Fruit fly (Drosophila melanogaster) whole organism, wandering third instar larva: Measurements from ENCODE around the gene PIG-H.

Experiments
- Rel ChIP-seq, 2 experiments: fragments of 200-800 bp; sonication (Bioruptor generic) in 1 of 2; optimal IDR thresholded peaks; 2 replicates in 1 of 2; 3 replicates in 1 of 2; lab custom pipeline; 2016 to 2019; ENCODE audit warnings: mild to moderate bottlenecking in 2 of 2, missing biosample characterization in 2 of 2, missing genetic modification characterization in 2 of 2, moderate library complexity in 1 of 2
- Sp1 ChIP-seq: fragments of 200-800 bp; sonication (Bioruptor generic); optimal IDR thresholded peaks from 3 replicates; lab custom pipeline; 2019; ENCODE audit warnings: missing biosample characterization, mild to moderate bottlenecking, missing genetic modification characterization, moderate library complexity
- h ChIP-seq: fragments of 200-800 bp; sonication (Bioruptor generic); optimal IDR thresholded peaks from 3 replicates; lab custom pipeline; 2016; ENCODE audit warnings: missing biosample characterization, mild to moderate bottlenecking, missing genetic modification characterization
- jim ChIP-seq: fragments of 175-275, 200-325 bp; sonication (Bioruptor generic); optimal IDR thresholded peaks from 2 replicates; lab custom pipeline; 2016; ENCODE audit warnings: missing biosample characterization, mild to moderate bottlenecking, missing genetic modification characterization
- lola ChIP-seq: fragments of >200 bp; optimal IDR thresholded peaks from 2 replicates; lab custom pipeline; 2017; ENCODE audit warnings: missing biosample characterization, missing genetic modification characterization
- psq ChIP-seq: fragments of 200-800 bp; sonication (Bioruptor generic); optimal IDR thresholded peaks from 3 replicates; lab custom pipeline; 2017; ENCODE audit warnings: missing biosample characterization, mild to moderate bottlenecking, missing genetic modification characterization, moderate library complexity
- sage ChIP-seq: fragments of 200-800 bp; sonication (Bioruptor generic); optimal IDR thresholded peaks from 2 replicates; lab custom pipeline; 2016; ENCODE audit warnings: missing biosample characterization, mild to moderate bottlenecking, missing genetic modification characterization
- woc ChIP-seq: sonication (Bioruptor generic); optimal IDR thresholded peaks from 2 replicates; lab custom pipeline; 2016; ENCODE audit warnings: missing biosample characterization, mild to moderate bottlenecking, missing genetic modification characterization

- TF ChIP-seq woc (GFP tag; lab: Kevin White, UChicago) (peak; percentile 93), psq (GFP tag; lab: Kevin White, UChicago) (peak; percentile 95), jim (GFP tag; lab: Kevin White, UChicago) (no peak), Rel (GFP tag; optimal IDR thresholded peaks at IDR 0.05; lab: Kevin White, UChicago) (no peak), Rel (tag; optimal IDR thresholded peaks at IDR 0.05; lab: Kevin White, UChicago) (peak; percentile 83), sage (GFP tag; lab: Kevin White, UChicago) (peak; percentile 95), lola (GFP tag; lab: Kevin White, UChicago) (no peak), Sp1 (GFP tag; lab: Kevin White, UChicago) (peak; percentile 96), h (GFP tag; lab: Kevin White, UChicago) (peak; percentile 96)
Measured at dm6 chr3R:8001074-8001669, 1.5 kb downstream of the PIG-H start, which contains the start of the genes Kmn2 and CG2698.
